Worm (Caenorhabditis elegans) whole organism, L3 larva: ENCODE results near the gene elt-7.

Experiments used
- aly-2 ChIP-seq: fragments of 150-350 bp; optimal IDR thresholded peaks from 2 replicates; lab custom pipeline; 2014; ENCODE audit warnings: missing biosample characterization, missing genetic modification characterization
- mml-1 ChIP-seq: fragments of 150-350 bp; sonication (generic microtip); optimal IDR thresholded peaks from 3 replicates; lab custom pipeline; 2014; ENCODE audit warnings: missing biosample characterization, missing genetic modification characterization
- nhr-12 ChIP-seq: fragments of 150-350 bp; optimal IDR thresholded peaks from 2 replicates; lab custom pipeline; 2014; ENCODE audit warnings: missing biosample characterization, missing genetic modification characterization
- unc-39 ChIP-seq: sonication (generic microtip); optimal IDR thresholded peaks from 4 replicates; lab custom pipeline; 2017; ENCODE audit warnings: missing biosample characterization, missing genetic modification characterization
- zag-1 ChIP-seq: fragments of 150-350 bp; optimal IDR thresholded peaks from 2 replicates; lab custom pipeline; 2014; ENCODE audit warnings: missing biosample characterization, missing genetic modification characterization

ce11 chrV:4787836-4788235 is 17.4 kb downstream of the elt-7 start:
- TF ChIP-seq mml-1 (tag; lab: Kevin White, UChicago) (no peak), zag-1 (tag; lab: Kevin White, UChicago) (no peak), nhr-12 (tag; lab: Kevin White, UChicago) (no peak), unc-39 (tag; lab: Kevin White, UChicago) (no peak), aly-2 (no peak)
